Fruit fly (Drosophila melanogaster) whole organism, wandering third instar larva: ENCODE results near the gene CG43658.
A peak's percentile ranks its signal among the peaks of the same experiment; 100 is the strongest.

Experiments used
- Abd-B ChIP-seq: fragments of >200 bp; optimal IDR thresholded peaks from 2 replicates; lab custom pipeline; 2017; ENCODE audit warnings: missing biosample characterization, missing genetic modification characterization
- CG32264 ChIP-seq: fragments of 200-800 bp; sonication (Bioruptor generic); optimal IDR thresholded peaks from 2 replicates; lab custom pipeline; 2016; ENCODE audit warnings: missing biosample characterization, missing genetic modification characterization
- CG9705 ChIP-seq: fragments of 200-800 bp; sonication (Bioruptor generic); optimal IDR thresholded peaks from 2 replicates; lab custom pipeline; 2018; ENCODE audit warnings: missing biosample characterization, mild to moderate bottlenecking, missing genetic modification characterization
- CrebA ChIP-seq: fragments of 200-800 bp; sonication (Bioruptor generic); optimal IDR thresholded peaks from 2 replicates; lab custom pipeline; 2016; ENCODE audit warnings: missing biosample characterization, mild to moderate bottlenecking, missing genetic modification characterization, borderline replicate concordance
- Dfd ChIP-seq: fragments of >200 bp; optimal IDR thresholded peaks from 2 replicates; lab custom pipeline; 2017; ENCODE audit warnings: missing biosample characterization, missing genetic modification characterization
- Dif ChIP-seq: fragments of 200-275, 200-300 bp; sonication (Bioruptor generic); optimal IDR thresholded peaks from 2 replicates; lab custom pipeline; 2018; ENCODE audit warnings: missing biosample characterization, missing genetic modification characterization; ENCODE audit not compliant: partially characterized antibody
- GATAd ChIP-seq: sonication (Bioruptor generic); optimal IDR thresholded peaks from 2 replicates; lab custom pipeline; 2016; ENCODE audit warnings: missing biosample characterization, missing genetic modification characterization
- HLH106 ChIP-seq: fragments of 200-800 bp; optimal IDR thresholded peaks from 3 replicates; lab custom pipeline; 2019; ENCODE audit warnings: missing biosample characterization, mild to moderate bottlenecking, missing genetic modification characterization, moderate library complexity
- Hnf4 ChIP-seq: fragments of 200-800 bp; sonication (Bioruptor generic); optimal IDR thresholded peaks from 2 replicates; lab custom pipeline; 2016; ENCODE audit warnings: missing biosample characterization, mild to moderate bottlenecking, missing genetic modification characterization
- Hr78 ChIP-seq: fragments of >200 bp; optimal IDR thresholded peaks from 2 replicates; lab custom pipeline; 2017; ENCODE audit warnings: missing biosample characterization, missing genetic modification characterization
- Hr83 ChIP-seq: fragments of 200-300 bp; sonication (Bioruptor generic); optimal IDR thresholded peaks from 2 replicates; lab custom pipeline; 2016; ENCODE audit warnings: missing biosample characterization, mild to moderate bottlenecking, missing genetic modification characterization, moderate library complexity; ENCODE audit not compliant: poor library complexity, severe bottlenecking
- Jra ChIP-seq: sonication (Bioruptor generic); optimal IDR thresholded peaks from 2 replicates; lab custom pipeline; 2016; ENCODE audit warnings: missing biosample characterization, missing genetic modification characterization
- Mio ChIP-seq: sonication (Bioruptor generic); optimal IDR thresholded peaks from 2 replicates; lab custom pipeline; 2016; ENCODE audit warnings: missing biosample characterization, missing genetic modification characterization
- Myc ChIP-seq: fragments of >200 bp; optimal IDR thresholded peaks from 2 replicates; lab custom pipeline; 2017
- N ChIP-seq: fragments of >200 bp; optimal IDR thresholded peaks from 2 replicates; lab custom pipeline; 2018; ENCODE audit warnings: missing biosample characterization, missing external identifiers, missing genetic modification characterization
- OdsH ChIP-seq: fragments of 200-800 bp; sonication (Bioruptor generic); optimal IDR thresholded peaks from 2 replicates; lab custom pipeline; 2016; ENCODE audit warnings: missing biosample characterization, mild to moderate bottlenecking, missing genetic modification characterization
- Rel ChIP-seq, 2 experiments: fragments of 200-800 bp; sonication (Bioruptor generic) in 1 of 2; optimal IDR thresholded peaks; 2 replicates in 1 of 2; 3 replicates in 1 of 2; lab custom pipeline; 2016 to 2019; ENCODE audit warnings: mild to moderate bottlenecking in 2 of 2, missing biosample characterization in 2 of 2, missing genetic modification characterization in 2 of 2, moderate library complexity in 1 of 2
- Sp1 ChIP-seq: fragments of 200-800 bp; sonication (Bioruptor generic); optimal IDR thresholded peaks from 3 replicates; lab custom pipeline; 2019; ENCODE audit warnings: missing biosample characterization, mild to moderate bottlenecking, missing genetic modification characterization, moderate library complexity
- Vsx2 ChIP-seq: fragments of 200-300, 225-300 bp; sonication (Bioruptor generic); optimal IDR thresholded peaks from 2 replicates; lab custom pipeline; 2018; ENCODE audit warnings: missing biosample characterization, missing genetic modification characterization; ENCODE audit not compliant: partially characterized antibody
- br ChIP-seq: fragments of 200-800 bp; sonication (Bioruptor generic); optimal IDR thresholded peaks from 2 replicates; lab custom pipeline; 2016; ENCODE audit warnings: missing biosample characterization, missing genetic modification characterization
- brk ChIP-seq: fragments of 200-800 bp; sonication (Bioruptor generic); optimal IDR thresholded peaks from 2 replicates; lab custom pipeline; 2016; ENCODE audit warnings: missing biosample characterization, mild to moderate bottlenecking, missing genetic modification characterization
- dl ChIP-seq, 2 experiments: fragments of 175-275, 200-275 bp in 1 of 2; fragments of 200-275 bp in 1 of 2; sonication (Bioruptor generic); optimal IDR thresholded peaks; lab custom pipeline; 2018; ENCODE audit warnings: mild to moderate bottlenecking in 2 of 2, missing biosample characterization in 2 of 2, missing genetic modification characterization in 2 of 2, moderate library complexity in 2 of 2; ENCODE audit not compliant: partially characterized antibody in 2 of 2, insufficient read depth in 1 of 2
- dmrt93B ChIP-seq: fragments of 200-800 bp; sonication (Bioruptor generic); optimal IDR thresholded peaks from 2 replicates; lab custom pipeline; 2018; ENCODE audit warnings: missing biosample characterization, mild to moderate bottlenecking, missing genetic modification characterization
- dsf ChIP-seq: sonication (Bioruptor generic); optimal IDR thresholded peaks from 2 replicates; lab custom pipeline; 2016; ENCODE audit warnings: missing biosample characterization, missing genetic modification characterization, borderline replicate concordance
- ey ChIP-seq: fragments of 200-800 bp; sonication (Bioruptor generic); optimal IDR thresholded peaks from 2 replicates; lab custom pipeline; 2016; ENCODE audit warnings: missing biosample characterization, missing genetic modification characterization
- foxo ChIP-seq, 2 experiments: fragments of 200-800 bp; sonication (Bioruptor generic); optimal IDR thresholded peaks; 2 replicates in 1 of 2; 3 replicates in 1 of 2; lab custom pipeline; 2016 to 2017; ENCODE audit warnings: missing biosample characterization in 2 of 2, missing genetic modification characterization in 2 of 2
- fru ChIP-seq: fragments of 200-800 bp; sonication (Bioruptor generic); optimal IDR thresholded peaks from 3 replicates; lab custom pipeline; 2016; ENCODE audit warnings: missing biosample characterization, mild to moderate bottlenecking, missing genetic modification characterization
- h ChIP-seq: fragments of 200-800 bp; sonication (Bioruptor generic); optimal IDR thresholded peaks from 3 replicates; lab custom pipeline; 2016; ENCODE audit warnings: missing biosample characterization, mild to moderate bottlenecking, missing genetic modification characterization
- jim ChIP-seq: fragments of 175-275, 200-325 bp; sonication (Bioruptor generic); optimal IDR thresholded peaks from 2 replicates; lab custom pipeline; 2016; ENCODE audit warnings: missing biosample characterization, mild to moderate bottlenecking, missing genetic modification characterization
- lola ChIP-seq: fragments of >200 bp; optimal IDR thresholded peaks from 2 replicates; lab custom pipeline; 2017; ENCODE audit warnings: missing biosample characterization, missing genetic modification characterization
- pan ChIP-seq: fragments of >200 bp; optimal IDR thresholded peaks from 2 replicates; lab custom pipeline; 2017
- psq ChIP-seq: fragments of 200-800 bp; sonication (Bioruptor generic); optimal IDR thresholded peaks from 3 replicates; lab custom pipeline; 2017; ENCODE audit warnings: missing biosample characterization, mild to moderate bottlenecking, missing genetic modification characterization, moderate library complexity
- rgr ChIP-seq: fragments of 200-800 bp; sonication (Bioruptor generic); optimal IDR thresholded peaks from 3 replicates; lab custom pipeline; 2016; ENCODE audit warnings: missing biosample characterization, mild to moderate bottlenecking, missing genetic modification characterization
- sage ChIP-seq: fragments of 200-800 bp; sonication (Bioruptor generic); optimal IDR thresholded peaks from 2 replicates; lab custom pipeline; 2016; ENCODE audit warnings: missing biosample characterization, mild to moderate bottlenecking, missing genetic modification characterization
- sv ChIP-seq: fragments of 200-800 bp; sonication (Bioruptor generic); optimal IDR thresholded peaks from 3 replicates; lab custom pipeline; 2016; ENCODE audit warnings: missing biosample characterization, missing genetic modification characterization
- tai ChIP-seq: sonication (Bioruptor generic); optimal IDR thresholded peaks from 2 replicates; lab custom pipeline; 2016; ENCODE audit warnings: missing biosample characterization, missing genetic modification characterization
- usp ChIP-seq: fragments of >200 bp; optimal IDR thresholded peaks from 2 replicates; lab custom pipeline; 2017; ENCODE audit warnings: missing biosample characterization, missing genetic modification characterization
- woc ChIP-seq: sonication (Bioruptor generic); optimal IDR thresholded peaks from 2 replicates; lab custom pipeline; 2016; ENCODE audit warnings: missing biosample characterization, mild to moderate bottlenecking, missing genetic modification characterization

The CG43658 gene

dm6 chrX:17582650-17583049, 21.7 kb upstream of the CG43658 start:
- TF ChIP-seq psq (GFP tag; lab: Kevin White, UChicago) (no peak), Jra (no peak), pan (lab: Kevin White, UChicago) (no peak), Rel (GFP tag; optimal IDR thresholded peaks at IDR 0.05; lab: Kevin White, UChicago) (no peak), Rel (tag; optimal IDR thresholded peaks at IDR 0.05; lab: Kevin White, UChicago) (no peak), usp (GFP tag; lab: Kevin White, UChicago) (no peak), Abd-B (no peak), CrebA (no peak), Hr78 (GFP tag; lab: Kevin White, UChicago) (no peak), h (no peak)

DNA sequence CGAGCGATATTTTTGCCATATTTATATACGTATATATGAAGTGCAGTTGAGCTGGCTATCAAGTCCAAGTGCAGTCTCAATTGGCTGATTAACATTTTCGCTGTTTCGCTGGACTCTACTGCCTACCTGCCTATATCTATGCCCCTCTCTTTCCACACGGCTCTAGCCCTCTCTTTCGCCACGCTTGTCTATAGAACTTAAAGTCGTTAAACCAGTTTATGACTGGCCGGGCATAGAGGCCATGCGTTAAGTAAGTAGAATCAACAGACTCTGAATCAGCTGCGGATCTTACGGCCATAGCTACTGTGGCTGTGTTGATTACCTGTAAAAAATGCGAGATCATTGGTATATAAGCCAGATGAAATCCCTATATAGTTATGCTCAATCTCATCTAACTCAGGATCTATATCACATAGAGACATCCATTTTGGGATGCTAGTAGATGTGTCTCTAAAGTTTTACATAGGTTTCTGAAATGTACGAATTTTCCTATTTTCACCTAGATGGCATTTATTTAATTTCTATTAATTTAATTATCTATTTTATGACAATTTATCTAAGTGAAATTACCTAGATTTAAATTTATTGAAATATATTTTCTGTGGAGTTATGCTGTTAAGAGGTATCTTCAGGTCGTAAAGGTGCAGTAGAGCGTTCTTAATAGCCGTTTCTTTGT, 20.8 kb upstream of the CG43658 start:
- no peak for TF ChIP-seq h
- no peak for TF ChIP-seq woc (GFP tag; lab: Kevin White, UChicago)
- peak; percentile 46 for TF ChIP-seq psq (GFP tag; lab: Kevin White, UChicago)
- TF ChIP-seq OdsH (GFP tag; lab: Kevin White, UChicago) = peak; percentile 14
- no peak for TF ChIP-seq Mio (GFP tag; lab: Kevin White, UChicago)
- TF ChIP-seq rgr (GFP tag; lab: Kevin White, UChicago) = peak; percentile 38
- TF ChIP-seq jim (GFP tag; lab: Kevin White, UChicago) = no peak
- TF ChIP-seq sage (GFP tag; lab: Kevin White, UChicago) = no peak
- TF ChIP-seq foxo (GFP tag; optimal IDR thresholded peaks at IDR 0.05; lab: Kevin White, UChicago) = peak in 1 of 2 experiments; percentile 16
- no peak for TF ChIP-seq brk (GFP tag; lab: Kevin White, UChicago)
- no peak for TF ChIP-seq sv (GFP tag; lab: Kevin White, UChicago)
- no peak for TF ChIP-seq tai
- TF ChIP-seq, all 38 proteins: peak for 4

DNA sequence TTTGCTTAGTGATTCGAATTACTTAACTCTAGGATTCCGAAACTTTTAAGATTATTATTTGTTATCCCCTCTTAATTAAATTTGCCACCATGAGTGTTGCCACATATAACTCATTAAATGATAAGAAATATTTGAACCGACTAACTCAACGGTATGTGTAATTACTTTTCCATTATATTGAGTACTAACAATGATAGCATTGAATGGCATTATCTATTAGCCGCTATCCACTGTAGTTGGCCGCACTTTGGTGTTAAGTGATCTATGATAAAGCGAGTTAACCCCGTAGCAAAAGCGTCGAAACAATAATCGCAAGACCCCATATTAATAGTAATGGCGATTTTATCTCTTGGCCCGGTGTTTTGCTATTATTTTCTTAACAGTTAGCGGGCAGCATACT, 20.0 kb upstream of the CG43658 start:
- no peak for TF ChIP-seq GATAd
- TF ChIP-seq Vsx2 = no peak
- no peak for TF ChIP-seq ey
- no peak for TF ChIP-seq rgr (GFP tag; lab: Kevin White, UChicago)
- TF ChIP-seq Hr83 (GFP tag; lab: Kevin White, UChicago) = no peak

DNA sequence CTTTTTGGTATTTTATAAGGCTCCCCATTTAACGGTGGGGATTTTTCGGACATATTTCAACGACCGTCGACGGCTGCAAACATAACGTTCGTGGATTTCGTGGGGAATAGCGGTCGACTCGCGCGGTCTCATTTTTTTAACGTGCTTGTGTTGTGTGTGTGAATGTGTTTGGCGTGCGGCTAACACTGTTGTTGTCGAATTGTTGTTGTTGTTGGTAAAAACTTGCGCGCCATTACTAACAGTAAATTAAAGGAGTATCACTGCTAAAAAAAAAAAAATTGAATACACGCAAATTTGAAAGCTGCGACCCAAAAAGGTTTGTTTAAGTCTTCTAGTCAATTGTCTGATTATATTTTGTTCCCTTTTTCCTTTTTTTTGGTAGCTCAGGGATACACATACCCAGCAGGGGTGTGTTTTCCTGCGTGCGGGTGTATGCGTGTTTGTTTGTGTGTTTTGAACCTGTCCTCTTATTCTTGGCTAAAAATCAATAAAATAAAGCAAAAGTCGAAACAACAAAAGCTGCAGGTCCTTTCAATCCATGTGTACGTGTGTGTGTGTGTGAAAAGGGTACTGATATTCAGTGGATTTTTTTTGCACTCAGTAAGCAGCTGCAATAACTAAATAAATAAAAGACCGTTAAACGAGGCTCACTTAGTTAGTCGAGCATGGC, 18.9 kb upstream of the CG43658 start, which contains the start of gene CG12991:
CG12991 (plus strand) TSS at position 80 of the 670 bp plus-strand sequence.
- TF ChIP-seq CrebA (no peak), tai (no peak), dmrt93B (no peak), br (GFP tag; lab: Kevin White, UChicago) (peak; percentile 13), woc (GFP tag; lab: Kevin White, UChicago) (peak; percentile 27), sv (GFP tag; lab: Kevin White, UChicago) (no peak), Hr83 (GFP tag; lab: Kevin White, UChicago) (no peak), Abd-B (no peak), N (GFP tag; lab: Kevin White, UChicago) (no peak), GATAd (no peak), dsf (GFP tag; lab: Kevin White, UChicago) (no peak), Hnf4 (GFP tag; lab: Kevin White, UChicago) (peak; percentile 25), Mio (GFP tag; lab: Kevin White, UChicago) (no peak), jim (GFP tag; lab: Kevin White, UChicago) (peak; percentile 4), Jra (peak; percentile 10), dl (GFP tag; optimal IDR thresholded peaks at IDR 0.05; lab: Kevin White, UChicago; ENCODE audit: insufficient read depth in 1 of 2, partially characterized antibody in 2 of 2) (no peak), psq (GFP tag; lab: Kevin White, UChicago) (peak; percentile 15), Rel (GFP tag; optimal IDR thresholded peaks at IDR 0.05; lab: Kevin White, UChicago) (no peak), Rel (tag; optimal IDR thresholded peaks at IDR 0.05; lab: Kevin White, UChicago) (no peak), usp (GFP tag; lab: Kevin White, UChicago) (no peak), foxo (GFP tag; optimal IDR thresholded peaks at IDR 0.05; lab: Kevin White, UChicago) (peak in 1 of 2 experiments; percentile 41), Hr78 (GFP tag; lab: Kevin White, UChicago) (no peak), HLH106 (tag; lab: Kevin White, UChicago) (peak; percentile 9), CG9705 (no peak), Myc (lab: Kevin White, UChicago) (no peak), rgr (GFP tag; lab: Kevin White, UChicago) (peak; percentile 36), fru (GFP tag; lab: Kevin White, UChicago) (peak; percentile 47), pan (lab: Kevin White, UChicago) (no peak), Vsx2 (no peak), OdsH (GFP tag; lab: Kevin White, UChicago) (peak; percentile 57), sage (GFP tag; lab: Kevin White, UChicago) (no peak), CG32264 (no peak), lola (GFP tag; lab: Kevin White, UChicago) (no peak), h (peak; percentile 34), Sp1 (GFP tag; lab: Kevin White, UChicago) (peak; percentile 30), ey (peak; percentile 13), Dif (GFP tag; lab: Kevin White, UChicago) (no peak), Dfd (GFP tag; lab: Kevin White, UChicago) (no peak), brk (GFP tag; lab: Kevin White, UChicago) (no peak)
